Worm (Caenorhabditis elegans): ENCODE results near the gene K11D12.13.
A peak's percentile ranks its signal among the peaks of the same experiment; 100 is the strongest.

Gene K11D12.13

DNA sequence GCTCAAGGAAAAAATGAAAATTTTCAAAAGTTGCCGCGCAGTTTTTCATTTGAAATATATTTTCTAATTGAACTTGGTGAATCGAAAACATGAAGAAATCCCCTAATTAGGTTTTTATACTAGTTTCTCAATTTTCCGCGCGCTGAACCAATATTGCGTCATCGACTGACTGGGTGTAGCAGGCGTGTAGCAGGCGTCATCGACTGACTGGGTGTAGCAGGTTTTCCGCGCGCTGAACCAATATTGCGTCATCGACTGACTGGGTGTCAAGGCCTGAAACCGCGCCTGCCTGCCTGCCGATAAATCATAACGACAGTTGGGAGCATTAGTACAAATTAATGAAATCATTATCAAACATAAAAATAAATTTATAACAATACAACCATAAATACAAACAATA lies 9.8 kb upstream of the K11D12.13 start:
- TF ChIP-seq zip-11 (GFP tag; IDR thresholded peaks at IDR 0.05) (no peak), egl-43 (GFP tag; IDR thresholded peaks at IDR 0.05) (no peak), pqm-1 (tag; optimal IDR thresholded peaks at IDR 0.05) (no peak), hlh-11 (tag; optimal IDR thresholded peaks at IDR 0.05) (peak; percentile 10), nhr-28 (tag; optimal IDR thresholded peaks at IDR 0.05) (no peak)

DNA sequence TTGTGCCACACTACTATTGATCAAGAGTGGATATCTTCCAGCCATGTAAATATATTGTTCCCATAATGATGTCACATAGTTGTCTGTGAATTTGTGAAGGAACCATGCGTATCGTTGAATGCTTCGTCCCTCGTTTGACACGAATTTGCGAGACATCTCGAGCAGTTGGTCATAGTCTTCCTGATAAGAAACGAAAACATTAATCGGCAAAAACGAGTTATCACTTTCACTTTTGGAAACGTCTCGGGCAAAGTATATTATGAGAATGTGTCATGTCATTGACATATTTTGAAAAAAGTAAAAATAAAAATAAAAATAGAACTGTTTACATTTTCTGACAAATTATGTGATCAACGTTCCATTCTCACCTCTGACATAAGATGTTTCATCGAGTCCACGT lies 6.8 kb upstream of the K11D12.13 start:
- peak; percentile 25 for TF ChIP-seq nhr-28 (tag; optimal IDR thresholded peaks at IDR 0.05)
- peak; percentile 12 for TF ChIP-seq mxl-3 (GFP tag; optimal IDR thresholded peaks at IDR 0.05)
- no peak for TF ChIP-seq Y75B8A.6 (GFP tag; IDR thresholded peaks at IDR 0.05)
- TF ChIP-seq php-3 (GFP tag; IDR thresholded peaks at IDR 0.05), result 0 out of 2 replicates have a peak, but pooled peaks have one; percentile 24
- TF ChIP-seq unc-39 (tag; optimal IDR thresholded peaks at IDR 0.05), result no peak
- TF ChIP-seq dve-1 (tag; optimal IDR thresholded peaks at IDR 0.05; ENCODE audit: insufficient read depth), result peak; percentile 18
- peak; percentile 39 for TF ChIP-seq nhr-48 (tag; optimal IDR thresholded peaks at IDR 0.05)
- no peak for TF ChIP-seq lin-29 (GFP tag; IDR thresholded peaks at IDR 0.05)
- peak; percentile 37 for TF ChIP-seq nhr-102 (tag; optimal IDR thresholded peaks at IDR 0.05)
- peak; percentile 10 for TF ChIP-seq pqm-1 (tag; optimal IDR thresholded peaks at IDR 0.05)
- TF ChIP-seq arid-1 (GFP tag; conservative IDR thresholded peaks at IDR 0.05), result no peak
- TF ChIP-seq daf-16 (GFP tag; optimal IDR thresholded peaks at IDR 0.05), result no peak
- peak; percentile 30 for TF ChIP-seq daf-16 (tag; optimal IDR thresholded peaks at IDR 0.05)
- TF ChIP-seq hlh-11 (tag; optimal IDR thresholded peaks at IDR 0.05), result peak; percentile 70
- TF ChIP-seq hlh-30 (tag; optimal IDR thresholded peaks at IDR 0.05; ENCODE audit: insufficient read depth), result peak; percentile 17
- peak; percentile 77 for TF ChIP-seq dmd-6 (GFP tag; IDR thresholded peaks at IDR 0.05)

DNA sequence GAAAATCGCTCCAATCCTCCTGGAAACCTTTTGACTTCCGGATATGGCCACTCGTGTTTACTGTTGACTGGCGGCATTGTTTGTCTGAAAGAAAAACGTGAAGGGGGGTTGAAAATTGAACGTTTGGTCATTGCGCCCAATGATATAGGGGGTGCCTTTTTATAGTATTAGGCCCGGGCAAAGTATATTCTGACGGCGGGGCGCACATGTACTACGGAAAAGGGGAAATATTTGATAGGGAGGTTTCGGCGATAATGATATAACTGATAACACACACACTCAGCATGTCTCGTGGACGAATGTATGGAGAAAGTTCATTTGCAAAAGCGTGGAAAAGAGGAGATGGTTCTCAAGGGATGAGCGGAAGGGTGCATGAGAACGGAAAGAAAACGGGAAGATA lies 5.6 kb upstream of the K11D12.13 start, which contains the start of gene cpt-4:
Gene cpt-4 (minus strand): TSS at position 84 of the 400 bp plus-strand sequence.
- TF ChIP-seq hif-1 (tag; optimal IDR thresholded peaks at IDR 0.05) (no peak), ceh-20 (GFP tag; IDR thresholded peaks at IDR 0.05) (no peak), rbr-2 (tag; optimal IDR thresholded peaks at IDR 0.05) (no peak), mdl-1 (tag; optimal IDR thresholded peaks at IDR 0.05) (peak in 1 of 2 experiments; percentile 76), arid-1 (GFP tag; conservative IDR thresholded peaks at IDR 0.05) (no peak), T26A8.4 (GFP tag; IDR thresholded peaks at IDR 0.05) (no peak), R02D3.7 (tag; optimal IDR thresholded peaks at IDR 0.05) (no peak), nhr-42 (GFP tag; IDR thresholded peaks at IDR 0.05) (no peak), aha-1 (tag) (no peak), mep-1 (tag; optimal IDR thresholded peaks at IDR 0.05) (no peak), duxl-1 (tag; optimal IDR thresholded peaks at IDR 0.05; ENCODE audit: poor library complexity) (no peak), ZK546.5 (tag; optimal IDR thresholded peaks at IDR 0.05) (no peak), zfp-3 (GFP tag; conservative IDR thresholded peaks at IDR 0.05) (no peak), lim-7 (GFP tag; IDR thresholded peaks at IDR 0.05) (no peak), mxl-2 (GFP tag; conservative IDR thresholded peaks at IDR 0.05) (no peak), daf-16 (GFP tag; optimal IDR thresholded peaks at IDR 0.05) (no peak), daf-16 (tag; optimal IDR thresholded peaks at IDR 0.05) (peak; percentile 29), dmd-8 (GFP tag; IDR thresholded peaks at IDR 0.05) (no peak), hlh-30 (tag; optimal IDR thresholded peaks at IDR 0.05; ENCODE audit: insufficient read depth) (peak; percentile 29), madf-9 (GFP tag; conservative IDR thresholded peaks at IDR 0.05) (no peak), tag-97 (GFP tag; IDR thresholded peaks at IDR 0.05) (no peak), lin-38 (GFP tag; IDR thresholded peaks at IDR 0.05) (no peak), nhr-28 (tag; optimal IDR thresholded peaks at IDR 0.05) (peak; percentile 85), pha-4 (GFP tag; IDR thresholded peaks at IDR 0.05) (no peak), pha-4 (tag; optimal IDR thresholded peaks at IDR 0.05) (no peak), cey-2 (tag; optimal IDR thresholded peaks at IDR 0.05; ENCODE audit: borderline replicate concordance, insufficient read depth) (no peak), dve-1 (tag; optimal IDR thresholded peaks at IDR 0.05; ENCODE audit: insufficient read depth) (peak; percentile 48), lin-13 (GFP tag; optimal IDR thresholded peaks at IDR 0.05) (no peak), F10B5.3 (tag; optimal IDR thresholded peaks at IDR 0.05) (no peak), F26F4.8 (GFP tag; conservative IDR thresholded peaks at IDR 0.05) (no peak), nhr-41 (GFP tag; IDR thresholded peaks at IDR 0.05) (no peak), hlh-11 (tag; optimal IDR thresholded peaks at IDR 0.05) (peak; percentile 83), Y5F2A.4 (GFP tag; optimal IDR thresholded peaks at IDR 0.05) (no peak), lin-1 (GFP tag; IDR thresholded peaks at IDR 0.05) (0 out of 2 replicates have a peak, but pooled peaks have one; percentile 55), ceh-62 (tag; optimal IDR thresholded peaks at IDR 0.05) (no peak), F37D6.2 (tag; optimal IDR thresholded peaks at IDR 0.05) (no peak)
